Worm (Caenorhabditis elegans) whole organism, L4 larva: ENCODE data around the gene cest-28.

Experiments
- Y48G9A.11 ChIP-seq: fragments of 200-800 bp; sonication (Bioruptor generic); IDR thresholded peaks from 2 replicates; pipeline ENCODE4 v1.3.6; 2022; ENCODE audit warnings: missing genetic modification reagents, missing genetic modification characterization, missing compliant biosample characterization
- daf-8 ChIP-seq: fragments of 200-800 bp; sonication (Bioruptor generic); IDR thresholded peaks from 2 replicates; pipeline ENCODE4 v1.3.6; 2022; ENCODE audit warnings: missing genetic modification characterization, missing compliant biosample characterization
- jun-1 ChIP-seq: fragments of 150-350 bp; optimal IDR thresholded peaks from 2 replicates; lab custom pipeline; 2014; ENCODE audit warnings: missing biosample characterization, missing genetic modification reagents, missing genetic modification characterization
- unc-62 ChIP-seq, 3 experiments: fragments of 150-350 bp in 1 of 3; sonication (generic microtip); optimal IDR thresholded peaks in 2 of 3; peaks in 1 of 3; 1 replicate in 1 of 3; 2 replicates in 2 of 3; lab custom pipeline; 2014 to 2017; ENCODE audit warnings: missing biosample characterization in 3 of 3, missing genetic modification characterization in 3 of 3, missing genetic modification reagents in 3 of 3, missing genotype in 1 of 3

Gene cest-28

ce11 chrV:6714858-6715257 is 45.2 kb downstream of the cest-28 start:
- TF ChIP-seq Y48G9A.11 (GFP tag; lab: Robert Waterston, UW): peak; percentile 95

ce11 chrV:6718232-6718631 is 48.6 kb downstream of the cest-28 start, which contains the start of gene srg-30:
srg-30 (minus strand) TSS chrV:6718332.
- TF ChIP-seq unc-62 (GFP tag; optimal IDR thresholded peaks at IDR 0.05 in 1 of 2; lab: Kevin White, UChicago) (peak in 1 of 2 experiments; percentile 19), unc-62 (tag; optimal IDR thresholded peaks at IDR 0.05; lab: Kevin White, UChicago) (no peak), daf-8 (no peak), jun-1 (no peak)
- TF ChIP-seq, all 104 proteins: peak for 1
